Fruit fly (Drosophila melanogaster): Measurements from ENCODE around the gene Nuf2.

dm6 chr2L:7028440-7028839, 37.2 kb downstream of the Nuf2 start:
- no peak for TF ChIP-seq CG15710 (tag; optimal IDR thresholded peaks at IDR 0.05)
- TF ChIP-seq D1 (tag; optimal IDR thresholded peaks at IDR 0.05) = no peak
- no peak for TF ChIP-seq Pif1B (GFP tag; optimal IDR thresholded peaks at IDR 0.05)
- no peak for TF ChIP-seq CG34367 (tag; optimal IDR thresholded peaks at IDR 0.05)
- TF ChIP-seq CG10348 (GFP tag; IDR thresholded peaks at IDR 0.05) = no peak
- no peak for TF ChIP-seq gl (tag; optimal IDR thresholded peaks at IDR 0.05)
- no peak for TF ChIP-seq CG17806 (tag; optimal IDR thresholded peaks at IDR 0.05)
- no peak for TF ChIP-seq CG4496 (GFP tag; IDR thresholded peaks at IDR 0.05)
- TF ChIP-seq Snoo (tag; optimal IDR thresholded peaks at IDR 0.05) = no peak
- no peak for TF ChIP-seq EcR (GFP tag; optimal IDR thresholded peaks at IDR 0.05)
- TF ChIP-seq CG32121 (GFP tag; IDR thresholded peaks at IDR 0.05) = no peak
- no peak for TF ChIP-seq Pif1A (GFP tag; optimal IDR thresholded peaks at IDR 0.05)
- TF ChIP-seq CG12605 (GFP tag; IDR thresholded peaks at IDR 0.05) = no peak
- no peak for TF ChIP-seq CG8159 (tag; optimal IDR thresholded peaks at IDR 0.05)

Data from whole organism, pupa.